Worm (Caenorhabditis elegans) whole organism, midembryonic: ENCODE results near the gene ddx-46.

Experiments
- T22C8.4 ChIP-seq: fragments of 200-800 bp; sonication (Bioruptor generic); IDR thresholded peaks from 2 replicates; pipeline ENCODE4 v1.3.6; 2022; ENCODE audit warnings: missing genetic modification characterization, missing compliant biosample characterization
- cog-1 ChIP-seq: sonication (generic microtip); optimal IDR thresholded peaks from 2 replicates; lab custom pipeline; 2016; ENCODE audit warnings: missing genetic modification characterization, missing compliant biosample characterization
- flt-1 ChIP-seq: fragments of 200-800 bp; sonication (Bioruptor generic); IDR thresholded peaks from 2 replicates; pipeline ENCODE4 v1.3.6; 2022; ENCODE audit warnings: missing genetic modification characterization, missing compliant biosample characterization
- med-1 ChIP-seq: sonication (generic microtip); optimal IDR thresholded peaks from 2 replicates; lab custom pipeline; 2017; ENCODE audit warnings: missing genetic modification characterization, mild to moderate bottlenecking, missing compliant biosample characterization, antibody characterized with exemption, missing genetic modification reagents; ENCODE audit not compliant: insufficient read depth
- tab-1 ChIP-seq: fragments of 200-800 bp; sonication (Bioruptor generic); IDR thresholded peaks from 2 replicates; pipeline ENCODE4 v1.3.6; 2022; ENCODE audit warnings: missing genetic modification characterization, missing compliant biosample characterization
- ztf-23 ChIP-seq: fragments of 200-800 bp; sonication (Bioruptor generic); IDR thresholded peaks from 2 replicates; pipeline ENCODE4 v1.3.6; 2022; ENCODE audit warnings: missing genetic modification reagents, missing genetic modification characterization, missing compliant biosample characterization
- ztf-29 ChIP-seq: fragments of 200-800 bp; sonication (Bioruptor generic); IDR thresholded peaks from 2 replicates; pipeline ENCODE4 v1.3.6; 2022; ENCODE audit warnings: missing genetic modification reagents, missing genetic modification characterization, missing compliant biosample characterization

- TF ChIP-seq tab-1 (GFP tag; lab: Robert Waterston, UW) (no peak), ztf-29 (GFP tag; lab: Robert Waterston, UW) (no peak), flt-1 (GFP tag; lab: Robert Waterston, UW) (no peak), med-1 (GFP tag; lab: Kevin White, UChicago) (no peak), cog-1 (tag; lab: Kevin White, UChicago) (no peak), T22C8.4 (GFP tag; lab: Robert Waterston, UW) (no peak), ztf-23 (GFP tag; lab: Robert Waterston, UW) (no peak)
Measured at ce11 chrIV:1274583-1274982, 34.9 kb downstream of the ddx-46 start, which contains the start of gene C09E9.1.
